4 fruit fly cellular contexts compared by ENCODE assay signal in genomic region chrX:14218045-14218483, dm6.
A peak's percentile ranks its signal among the peaks of the same experiment; 100 is the strongest.
TF ChIP-seq lines count a peak whose summit lies in the region.

No protein-coding gene starts in this region.

TF ChIP-seq in whole organism, adult, 20 proteins besides CTCF, POLR2A, EP300 and RAD21 (continued from another document):
- TF ChIP-seq kay (GFP tag; lab: Kevin White, UChicago; ENCODE audit: borderline replicate concordance) (no peak), Clk (GFP tag; optimal IDR thresholded peaks at IDR 0.05; lab: Kevin White, UChicago) (no peak)

TF ChIP-seq in whole organism, embryonic, 481 proteins besides CTCF, POLR2A, EP300 and RAD21 (continued from another document and continues in another):
- peak; percentile 75 for TF ChIP-seq Camta (GFP tag; optimal IDR thresholded peaks at IDR 0.05; lab: Kevin White, UChicago)
- no peak for TF ChIP-seq yki (optimal IDR thresholded peaks at IDR 0.05; lab: Kevin White, UChicago)
- TF ChIP-seq Dek (tag; optimal IDR thresholded peaks at IDR 0.05; lab: Kevin White, UChicago), result peak; percentile 87
- TF ChIP-seq ac (GFP tag; optimal IDR thresholded peaks at IDR 0.05; lab: Kevin White, UChicago), result peak; percentile 51
- peak; percentile 94 for TF ChIP-seq vvl (GFP tag; IDR thresholded peaks at IDR 0.05; lab: Robert Waterston, UW)
- no peak for TF ChIP-seq h (optimal IDR thresholded peaks at IDR 0.05; lab: Kevin White, UChicago)
- TF ChIP-seq eyg (GFP tag; optimal IDR thresholded peaks at IDR 0.05; lab: Kevin White, UChicago), result peak; percentile 10
- TF ChIP-seq Atf3 (GFP tag; optimal IDR thresholded peaks at IDR 0.05; lab: Kevin White, UChicago), result peak; percentile 56
- TF ChIP-seq bowl (GFP tag; IDR thresholded peaks at IDR 0.05; lab: Robert Waterston, UW), result peak; percentile 61; the same call in 1 of the 2 replicates
- no peak for TF ChIP-seq Neu2 (GFP tag; optimal IDR thresholded peaks at IDR 0.05; lab: Kevin White, UChicago; ENCODE audit: borderline replicate concordance)
- peak; percentile 77 for TF ChIP-seq H15 (GFP tag; IDR thresholded peaks at IDR 0.05; lab: Robert Waterston, UW)
- TF ChIP-seq BEAF-32 (GFP tag; optimal IDR thresholded peaks at IDR 0.05; lab: Kevin White, UChicago), result no peak
- TF ChIP-seq Scr (GFP tag; IDR thresholded peaks at IDR 0.05; lab: Robert Waterston, UW; ENCODE audit: partially characterized antibody), result no peak
- TF ChIP-seq Mrtf (GFP tag; IDR thresholded peaks at IDR 0.05; lab: Robert Waterston, UW), result peak; percentile 78
- TF ChIP-seq Ets65A (GFP tag; lab: Kevin White, UChicago), result peak; percentile 88
- TF ChIP-seq Ssrp (tag; optimal IDR thresholded peaks at IDR 0.05; lab: Kevin White, UChicago), result peak; percentile 89
- peak; percentile 97 for TF ChIP-seq Drgx (GFP tag; IDR thresholded peaks at IDR 0.05; lab: Robert Waterston, UW)
- TF ChIP-seq chm (GFP tag; IDR thresholded peaks at IDR 0.05; lab: Robert Waterston, UW), result peak; percentile 76; the same call in 1 of the 2 replicates
- peak; percentile 92 for TF ChIP-seq CG15269 (tag; optimal IDR thresholded peaks at IDR 0.05; lab: Kevin White, UChicago)
- no peak for TF ChIP-seq pros (GFP tag; optimal IDR thresholded peaks at IDR 0.05; lab: Kevin White, UChicago)
- peak; percentile 59 for TF ChIP-seq CG7786 (GFP tag; optimal IDR thresholded peaks at IDR 0.05; lab: Kevin White, UChicago)
- TF ChIP-seq wor (GFP tag; IDR thresholded peaks at IDR 0.05; lab: Robert Waterston, UW), result peak; percentile 74
- TF ChIP-seq CG16815 (GFP tag; optimal IDR thresholded peaks at IDR 0.05; lab: Kevin White, UChicago), result peak; percentile 72
- TF ChIP-seq br (optimal IDR thresholded peaks at IDR 0.05; lab: Kevin White, UChicago), result no peak
- TF ChIP-seq Ets97D (GFP tag; optimal IDR thresholded peaks at IDR 0.05; lab: Kevin White, UChicago), result peak; percentile 33
- TF ChIP-seq Taf1 (GFP tag; IDR thresholded peaks at IDR 0.05; lab: Robert Waterston, UW), result peak; percentile 74
- peak; percentile 52; the same call in 1 of the 2 replicates for TF ChIP-seq cas (GFP tag; IDR thresholded peaks at IDR 0.05; lab: Robert Waterston, UW)
- TF ChIP-seq zen (tag; optimal IDR thresholded peaks at IDR 0.05; lab: Kevin White, UChicago), result peak; percentile 84
- TF ChIP-seq CG6854 (GFP tag; optimal IDR thresholded peaks at IDR 0.05; lab: Kevin White, UChicago), result peak; percentile 80
- TF ChIP-seq Gug (GFP tag; IDR thresholded peaks at IDR 0.05; lab: Robert Waterston, UW), result peak; percentile 44; the same call in 2 of the 4 replicates
- TF ChIP-seq CG18011 (GFP tag; optimal IDR thresholded peaks at IDR 0.05; lab: Kevin White, UChicago), result peak; percentile 63
- TF ChIP-seq lola (GFP tag; optimal IDR thresholded peaks at IDR 0.05; lab: Kevin White, UChicago), result peak in 1 of 3 experiments; percentile 83
- TF ChIP-seq Sox100B (GFP tag; optimal IDR thresholded peaks at IDR 0.05; lab: Kevin White, UChicago), result peak; percentile 89
- peak; percentile 92 for TF ChIP-seq CG8924 (tag; optimal IDR thresholded peaks at IDR 0.05; lab: Kevin White, UChicago)
- peak; percentile 89 for TF ChIP-seq CG8388 (GFP tag; optimal IDR thresholded peaks at IDR 0.05; lab: Kevin White, UChicago)
- no peak for TF ChIP-seq MESR4 (GFP tag; optimal IDR thresholded peaks at IDR 0.05; lab: Kevin White, UChicago)
- no peak for TF ChIP-seq CG13287 (GFP tag; IDR thresholded peaks at IDR 0.05; lab: Robert Waterston, UW; ENCODE audit: partially characterized antibody)
- peak; percentile 94 for TF ChIP-seq Med (GFP tag; lab: Kevin White, UChicago)
- no peak for TF ChIP-seq amos (GFP tag; IDR thresholded peaks at IDR 0.05; lab: Robert Waterston, UW; ENCODE audit: partially characterized antibody)
- peak; percentile 77 for TF ChIP-seq ttk (GFP tag; IDR thresholded peaks at IDR 0.05; lab: Robert Waterston, UW)
- no peak for TF ChIP-seq sna (GFP tag; IDR thresholded peaks at IDR 0.05; lab: Robert Waterston, UW; ENCODE audit: partially characterized antibody)
- peak; percentile 91 for TF ChIP-seq Ptx1 (GFP tag; IDR thresholded peaks at IDR 0.05; lab: Robert Waterston, UW)

TF ChIP-seq in whole organism, prepupa, 60 proteins besides CTCF, POLR2A, EP300 and RAD21 (continued from another document):
- peak; percentile 93 for TF ChIP-seq vri (GFP tag; optimal IDR thresholded peaks at IDR 0.05; lab: Kevin White, UChicago)
- TF ChIP-seq CG7368 (GFP tag; optimal IDR thresholded peaks at IDR 0.05; lab: Kevin White, UChicago), result peak; percentile 96
- TF ChIP-seq CG11762 (GFP tag; optimal IDR thresholded peaks at IDR 0.05; lab: Kevin White, UChicago; ENCODE audit: insufficient read depth), result peak; percentile 96
- peak; percentile 98 for TF ChIP-seq topi (GFP tag; optimal IDR thresholded peaks at IDR 0.05; lab: Kevin White, UChicago)
- TF ChIP-seq CG1621 (tag; optimal IDR thresholded peaks at IDR 0.05; lab: Kevin White, UChicago), result peak; percentile 94
- TF ChIP-seq spab (GFP tag; optimal IDR thresholded peaks at IDR 0.05; lab: Kevin White, UChicago), result peak; percentile 96
- peak; percentile 96 for TF ChIP-seq achi (GFP tag; optimal IDR thresholded peaks at IDR 0.05; lab: Kevin White, UChicago)
- TF ChIP-seq CG6276 (GFP tag; optimal IDR thresholded peaks at IDR 0.05; lab: Kevin White, UChicago), result peak; percentile 90
- peak; percentile 90 for TF ChIP-seq Blimp-1 (GFP tag; optimal IDR thresholded peaks at IDR 0.05; lab: Kevin White, UChicago)
- peak; percentile 97 for TF ChIP-seq CG6808 (GFP tag; optimal IDR thresholded peaks at IDR 0.05; lab: Kevin White, UChicago)
- peak; percentile 98 for TF ChIP-seq CG3032 (tag; optimal IDR thresholded peaks at IDR 0.05; lab: Kevin White, UChicago)
- peak; percentile 97 for TF ChIP-seq CG6792 (GFP tag; optimal IDR thresholded peaks at IDR 0.05; lab: Kevin White, UChicago)
- peak; percentile 95 for TF ChIP-seq CG32006 (GFP tag; optimal IDR thresholded peaks at IDR 0.05; lab: Kevin White, UChicago)
- peak; percentile 94 for TF ChIP-seq Hr4 (GFP tag; optimal IDR thresholded peaks at IDR 0.05; lab: Kevin White, UChicago)
- peak; percentile 97 for TF ChIP-seq acj6 (GFP tag; optimal IDR thresholded peaks at IDR 0.05; lab: Kevin White, UChicago)
- TF ChIP-seq CG34406 (GFP tag; optimal IDR thresholded peaks at IDR 0.05; lab: Kevin White, UChicago), result peak; percentile 97
- TF ChIP-seq ss (GFP tag; optimal IDR thresholded peaks at IDR 0.05; lab: Kevin White, UChicago), result peak; percentile 97 to 98
- peak; percentile 97 for TF ChIP-seq lz (GFP tag; optimal IDR thresholded peaks at IDR 0.05; lab: Kevin White, UChicago)
- TF ChIP-seq eg (GFP tag; IDR thresholded peaks at IDR 0.05; lab: Robert Waterston, UW), result peak; percentile 97
- TF ChIP-seq Eip75B (GFP tag; optimal IDR thresholded peaks at IDR 0.05; lab: Kevin White, UChicago), result peak; percentile 98
- peak; percentile 95 for TF ChIP-seq CG31627 (GFP tag; optimal IDR thresholded peaks at IDR 0.05; lab: Kevin White, UChicago)
- TF ChIP-seq Smox (GFP tag; optimal IDR thresholded peaks at IDR 0.05; lab: Kevin White, UChicago), result peak; percentile 97
- TF ChIP-seq CG16779 (tag; optimal IDR thresholded peaks at IDR 0.05; lab: Kevin White, UChicago), result peak; percentile 90
- TF ChIP-seq salr (GFP tag; optimal IDR thresholded peaks at IDR 0.05; lab: Kevin White, UChicago), result peak; percentile 89 to 93
- TF ChIP-seq Eip78C (GFP tag; lab: Kevin White, UChicago), result peak; percentile 99
- peak; percentile 92 for TF ChIP-seq Ets21C (GFP tag; optimal IDR thresholded peaks at IDR 0.05; lab: Kevin White, UChicago)
- peak; percentile 98 for TF ChIP-seq esn (GFP tag; optimal IDR thresholded peaks at IDR 0.05; lab: Kevin White, UChicago)
- TF ChIP-seq CG4318 (GFP tag; optimal IDR thresholded peaks at IDR 0.05; lab: Kevin White, UChicago), result peak; percentile 89
- TF ChIP-seq OdsH (GFP tag; optimal IDR thresholded peaks at IDR 0.05; lab: Kevin White, UChicago), result peak; percentile 97
- TF ChIP-seq Hr39 (GFP tag; optimal IDR thresholded peaks at IDR 0.05; lab: Kevin White, UChicago), result peak; percentile 92
- peak; percentile 87 for TF ChIP-seq CG11294 (GFP tag; IDR thresholded peaks at IDR 0.05; lab: Robert Waterston, UW)
- peak; percentile 97 for TF ChIP-seq net (GFP tag; optimal IDR thresholded peaks at IDR 0.05; lab: Kevin White, UChicago)
- TF ChIP-seq Sox15 (GFP tag; optimal IDR thresholded peaks at IDR 0.05; lab: Kevin White, UChicago), result peak; percentile 94
- TF ChIP-seq CG8632 (GFP tag; optimal IDR thresholded peaks at IDR 0.05; lab: Kevin White, UChicago), result peak; percentile 98
- TF ChIP-seq fkh (GFP tag; optimal IDR thresholded peaks at IDR 0.05; lab: Kevin White, UChicago), result peak; percentile 44
- TF ChIP-seq CG8319 (GFP tag; optimal IDR thresholded peaks at IDR 0.05; lab: Kevin White, UChicago), result peak; percentile 95
- TF ChIP-seq CG15336 (GFP tag; IDR thresholded peaks at IDR 0.05; lab: Robert Waterston, UW), result peak; percentile 98
- TF ChIP-seq Sox102F (GFP tag; optimal IDR thresholded peaks at IDR 0.05; lab: Kevin White, UChicago), result peak; percentile 93
- TF ChIP-seq dac (GFP tag; optimal IDR thresholded peaks at IDR 0.05; lab: Kevin White, UChicago), result peak; percentile 84
- TF ChIP-seq dsx (GFP tag; optimal IDR thresholded peaks at IDR 0.05; lab: Kevin White, UChicago; ENCODE audit: poor library complexity, severe bottlenecking), result peak; percentile 97
TF ChIP-seq in whole organism, prepupa: peak in this region for 59.

TF ChIP-seq in whole organism, wandering third instar larva, 38 proteins besides CTCF, POLR2A, EP300 and RAD21 (continued from another document):
- no peak for TF ChIP-seq Hr83 (GFP tag; optimal IDR thresholded peaks at IDR 0.05; lab: Kevin White, UChicago; ENCODE audit: poor library complexity, severe bottlenecking)
- no peak for TF ChIP-seq Hr78 (GFP tag; optimal IDR thresholded peaks at IDR 0.05; lab: Kevin White, UChicago)
- TF ChIP-seq dmrt93B (GFP tag; optimal IDR thresholded peaks at IDR 0.05; lab: Kevin White, UChicago), result peak; percentile 93
- peak; percentile 90 for TF ChIP-seq woc (GFP tag; optimal IDR thresholded peaks at IDR 0.05; lab: Kevin White, UChicago)
- peak; percentile 92 for TF ChIP-seq brk (GFP tag; optimal IDR thresholded peaks at IDR 0.05; lab: Kevin White, UChicago)
- peak; percentile 79 for TF ChIP-seq sv (GFP tag; optimal IDR thresholded peaks at IDR 0.05; lab: Kevin White, UChicago)
- TF ChIP-seq Dif (GFP tag; optimal IDR thresholded peaks at IDR 0.05; lab: Kevin White, UChicago; ENCODE audit: partially characterized antibody), result peak; percentile 50
- no peak for TF ChIP-seq jim (GFP tag; optimal IDR thresholded peaks at IDR 0.05; lab: Kevin White, UChicago)
- TF ChIP-seq dsf (GFP tag; optimal IDR thresholded peaks at IDR 0.05; lab: Kevin White, UChicago; ENCODE audit: borderline replicate concordance), result peak; percentile 70
- TF ChIP-seq usp (GFP tag; optimal IDR thresholded peaks at IDR 0.05; lab: Kevin White, UChicago), result no peak
- peak; percentile 95 for TF ChIP-seq sage (GFP tag; optimal IDR thresholded peaks at IDR 0.05; lab: Kevin White, UChicago)
- TF ChIP-seq ey (GFP tag; optimal IDR thresholded peaks at IDR 0.05; lab: Kevin White, UChicago), result peak; percentile 93
- TF ChIP-seq Myc (optimal IDR thresholded peaks at IDR 0.05; lab: Kevin White, UChicago), result no peak
- peak; percentile 98 for TF ChIP-seq h (GFP tag; optimal IDR thresholded peaks at IDR 0.05; lab: Kevin White, UChicago)
- TF ChIP-seq rgr (GFP tag; optimal IDR thresholded peaks at IDR 0.05; lab: Kevin White, UChicago), result peak; percentile 97
- TF ChIP-seq CrebA (GFP tag; optimal IDR thresholded peaks at IDR 0.05; lab: Kevin White, UChicago; ENCODE audit: borderline replicate concordance), result peak; percentile 92
